Fruit fly (Drosophila melanogaster) whole organism: Measurements from ENCODE around the gene CG8925.

Source experiments
- pan ChIP-seq: fragments of >200 bp; optimal IDR thresholded peaks from 2 replicates; lab custom pipeline; 2017
- psq ChIP-seq: fragments of >200 bp; optimal IDR thresholded peaks from 2 replicates; lab custom pipeline; 2017

DNA sequence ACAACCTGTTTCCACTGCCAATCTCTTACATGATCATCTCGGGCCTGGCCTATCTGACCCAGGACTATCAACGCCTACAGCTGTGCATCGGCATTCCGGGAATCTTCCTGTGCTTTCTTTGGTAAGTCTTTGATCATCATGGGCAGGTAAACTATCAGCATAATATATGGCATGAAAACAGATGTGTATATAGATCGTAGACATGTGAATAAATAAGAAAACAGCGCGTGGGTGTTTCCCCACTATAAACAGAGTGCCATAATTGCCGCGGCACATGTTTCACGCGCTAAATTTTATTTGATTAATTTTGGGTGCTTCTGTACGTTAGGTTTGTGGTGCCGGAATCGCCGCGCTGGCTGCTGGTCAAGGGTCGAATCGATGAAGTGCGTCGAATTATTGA lies 3.7 kb upstream of the CG8925 start:
- TF ChIP-seq psq (no peak), pan (lab: Kevin White, UChicago) (no peak)
